Worm (Caenorhabditis elegans) whole organism, late embryonic: Measurements from ENCODE around the gene F38C2.4.

Experiments
- K02D7.2 ChIP-seq: sonication (generic microtip); optimal IDR thresholded peaks from 2 replicates; lab custom pipeline; 2017; ENCODE audit warnings: mild to moderate bottlenecking, missing genetic modification characterization, missing compliant biosample characterization
- T23F11.4 ChIP-seq: fragments of 200-800 bp; sonication (Bioruptor generic); optimal IDR thresholded peaks from 2 replicates; lab custom pipeline; 2018; ENCODE audit warnings: mild to moderate bottlenecking, missing genetic modification characterization, missing compliant biosample characterization
- ama-1 ChIP-seq: fragments of 150-350 bp; optimal IDR thresholded peaks from 2 replicates; lab custom pipeline; 2014
- che-1 ChIP-seq: sonication (generic microtip); optimal IDR thresholded peaks from 2 replicates; lab custom pipeline; 2016; ENCODE audit warnings: mild to moderate bottlenecking, missing genetic modification characterization, missing compliant biosample characterization
- dve-1 ChIP-seq: sonication (generic microtip); optimal IDR thresholded peaks from 2 replicates; lab custom pipeline; 2017; ENCODE audit warnings: antibody characterized with exemption, mild to moderate bottlenecking, missing genetic modification characterization, missing compliant biosample characterization
- fkh-10 ChIP-seq: fragments of 150-350 bp; optimal IDR thresholded peaks from 2 replicates; lab custom pipeline; 2014; ENCODE audit warnings: missing biosample characterization, missing genetic modification reagents, missing genetic modification characterization
- gmeb-2 ChIP-seq: sonication (generic microtip); optimal IDR thresholded peaks from 2 replicates; lab custom pipeline; 2016; ENCODE audit warnings: missing genetic modification characterization, inconsistent platforms, missing compliant biosample characterization
- nfya-1 ChIP-seq: sonication (generic microtip); optimal IDR thresholded peaks from 2 replicates; lab custom pipeline; 2017; ENCODE audit warnings: missing genetic modification characterization, mild to moderate bottlenecking, missing compliant biosample characterization, antibody characterized with exemption, moderate library complexity
- pag-3 ChIP-seq: sonication (generic microtip); optimal IDR thresholded peaks from 2 replicates; lab custom pipeline; 2016; ENCODE audit warnings: missing compliant biosample characterization, missing genetic modification characterization, borderline replicate concordance
- pax-1 ChIP-seq: fragments of 150-350 bp; optimal IDR thresholded peaks from 2 replicates; lab custom pipeline; 2014; ENCODE audit warnings: missing biosample characterization, missing genetic modification characterization
- pqm-1 ChIP-seq: sonication (generic microtip); optimal IDR thresholded peaks from 2 replicates; lab custom pipeline; 2016; ENCODE audit warnings: missing genetic modification characterization, missing compliant biosample characterization
- ref-2 ChIP-seq: sonication (generic microtip); optimal IDR thresholded peaks from 2 replicates; lab custom pipeline; 2016; ENCODE audit warnings: missing genetic modification characterization, missing compliant biosample characterization
- rnt-1 ChIP-seq: sonication (generic microtip); optimal IDR thresholded peaks from 2 replicates; lab custom pipeline; 2016; ENCODE audit warnings: missing genetic modification characterization, missing compliant biosample characterization

DNA sequence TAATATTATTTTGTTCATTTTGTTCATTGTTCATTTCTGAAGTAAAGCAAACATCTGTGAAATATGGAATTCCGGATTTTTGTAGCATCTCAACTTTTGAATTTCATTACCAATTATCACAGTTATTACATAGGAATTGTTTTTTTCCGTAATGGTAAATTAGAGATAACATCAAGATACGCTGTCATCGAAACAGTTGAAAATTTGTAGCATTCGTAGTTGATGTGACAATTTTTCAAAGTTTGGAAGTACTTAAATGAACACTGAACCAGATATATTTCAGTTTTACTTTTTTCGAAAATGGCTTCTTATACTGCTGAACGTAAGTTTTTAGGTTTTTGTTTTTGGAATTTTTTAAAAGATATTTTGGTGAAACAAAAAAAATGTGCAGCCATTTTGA is 45.3 kb upstream of the F38C2.4 start, which contains the start of gene H25K10.4:
- TF ChIP-seq T23F11.4 (GFP tag; lab: Kevin White, UChicago) (no peak), ref-2 (tag; lab: Kevin White, UChicago) (no peak), nfya-1 (tag; lab: Kevin White, UChicago) (no peak), rnt-1 (no peak), pqm-1 (no peak), ama-1 (lab: Kevin White, UChicago) (no peak), gmeb-2 (tag; lab: Kevin White, UChicago) (no peak), pax-1 (no peak), K02D7.2 (no peak), pag-3 (tag; lab: Kevin White, UChicago) (no peak), fkh-10 (GFP tag; lab: Kevin White, UChicago) (no peak), che-1 (tag; lab: Kevin White, UChicago) (no peak), dve-1 (tag; lab: Kevin White, UChicago) (no peak)
